Worm (Caenorhabditis elegans): ENCODE measurements around the gene unc-4.

ce11 chrII:9874508-9875229 is 25.5 kb downstream of the unc-4 start, which contains the start of the genes chil-2 and ctsa-3.2:
- TF ChIP-seq nhr-102 (tag; optimal IDR thresholded peaks at IDR 0.05) (no peak), Y48G9A.11 (GFP tag; IDR thresholded peaks at IDR 0.05) (no peak), D1046.2 (GFP tag; IDR thresholded peaks at IDR 0.05) (no peak), Y5F2A.4 (GFP tag; optimal IDR thresholded peaks at IDR 0.05) (no peak), Y105C5A.15 (GFP tag; IDR thresholded peaks at IDR 0.05) (no peak), hlh-11 (tag; optimal IDR thresholded peaks at IDR 0.05) (no peak), nhr-41 (GFP tag; IDR thresholded peaks at IDR 0.05) (no peak)

Measured in whole organism, L4 larva.